Fruit fly (Drosophila melanogaster) whole organism, pupa: ENCODE results near the gene CG10365.

Experiments used
- CG17806 ChIP-seq: fragments of 200-800 bp; sonication (Bioruptor generic); optimal IDR thresholded peaks from 2 replicates; lab custom pipeline; 2018; ENCODE audit warnings: missing biosample characterization, mild to moderate bottlenecking, missing genetic modification characterization, moderate library complexity
- CG34367 ChIP-seq: fragments of 200-800 bp; sonication (Bioruptor generic); optimal IDR thresholded peaks from 2 replicates; lab custom pipeline; 2018; ENCODE audit warnings: missing biosample characterization, mild to moderate bottlenecking, missing genetic modification characterization
- Pif1A ChIP-seq: fragments of 200-800 bp; sonication (Bioruptor generic); optimal IDR thresholded peaks from 3 replicates; lab custom pipeline; 2016; ENCODE audit warnings: missing biosample characterization, missing genetic modification characterization
- fd96Ca ChIP-seq: fragments of 200-800 bp; sonication (Bioruptor generic); IDR thresholded peaks from 3 replicates; pipeline ENCODE4 v1.3.6; 2022; ENCODE audit warnings: missing biosample characterization, missing genetic modification characterization

- TF ChIP-seq fd96Ca (GFP tag; lab: Robert Waterston, UW) (no peak), Pif1A (GFP tag; lab: Kevin White, UChicago) (no peak), CG34367 (tag; lab: Kevin White, UChicago) (no peak), CG17806 (tag; lab: Kevin White, UChicago) (no peak)
These were observed 11.9 kb upstream of the CG10365 start, which contains the start of gene CG10300 for dm6 chr3R:23711195-23711594.
